Fruit fly (Drosophila melanogaster) whole organism, embryonic: ENCODE measurements around the gene TrpRS.

Experiments used
- Antp ChIP-seq: fragments of 200-800 bp; sonication (Bioruptor generic); optimal IDR thresholded peaks from 3 replicates; lab custom pipeline; 2016; ENCODE audit warnings: missing biosample characterization, missing genetic modification characterization
- CG10274 ChIP-seq: fragments of 200-800 bp; sonication (Bioruptor generic); optimal IDR thresholded peaks from 3 replicates; lab custom pipeline; 2017; ENCODE audit warnings: missing biosample characterization, mild to moderate bottlenecking, missing genetic modification characterization
- CG10543 ChIP-seq: fragments of 200-800 bp; sonication (Bioruptor generic); optimal IDR thresholded peaks from 3 replicates; lab custom pipeline; 2017; ENCODE audit warnings: missing biosample characterization, mild to moderate bottlenecking, missing genetic modification characterization, moderate library complexity
- CG10959 ChIP-seq: fragments of 200-800 bp; sonication (Bioruptor generic); IDR thresholded peaks from 2 replicates; pipeline ENCODE4 v1.3.6; 2022; ENCODE audit warnings: missing biosample characterization, missing genetic modification characterization
- CG10979 ChIP-seq: fragments of 200-800 bp; sonication (Bioruptor generic); optimal IDR thresholded peaks from 2 replicates; lab custom pipeline; 2018; ENCODE audit warnings: missing biosample characterization, mild to moderate bottlenecking, missing genetic modification characterization, moderate library complexity
- CG11085 ChIP-seq: fragments of 200-800 bp; sonication (Bioruptor generic); IDR thresholded peaks from 2 replicates; pipeline ENCODE4 v1.3.6; 2022; ENCODE audit warnings: missing biosample characterization, missing genetic modification characterization
- CG2199 ChIP-seq: fragments of 200-800 bp; sonication (Bioruptor generic); IDR thresholded peaks from 3 replicates; pipeline ENCODE4 v1.3.6; 2022; ENCODE audit warnings: missing biosample characterization, missing genetic modification characterization
- CG2678 ChIP-seq: fragments of 200-800 bp; sonication (Bioruptor generic); optimal IDR thresholded peaks from 3 replicates; lab custom pipeline; 2019; ENCODE audit warnings: missing biosample characterization, mild to moderate bottlenecking, missing genetic modification characterization, moderate library complexity
- CG31441 ChIP-seq: fragments of 200-800 bp; sonication (Bioruptor generic); IDR thresholded peaks from 2 replicates; pipeline ENCODE4 v1.3.6; 2022; ENCODE audit warnings: missing biosample characterization, missing genetic modification characterization
- CG3281 ChIP-seq: fragments of 200-800 bp; sonication (Bioruptor generic); optimal IDR thresholded peaks from 3 replicates; lab custom pipeline; 2017; ENCODE audit warnings: missing biosample characterization, mild to moderate bottlenecking, missing genetic modification characterization
- CG4617 ChIP-seq: fragments of 200-800 bp; sonication (Bioruptor generic); optimal IDR thresholded peaks from 3 replicates; lab custom pipeline; 2016; ENCODE audit warnings: missing biosample characterization, missing genetic modification characterization, borderline replicate concordance
- CG4707 ChIP-seq: fragments of 200-800 bp; sonication (Bioruptor generic); optimal IDR thresholded peaks from 2 replicates; lab custom pipeline; 2018; ENCODE audit warnings: missing biosample characterization, mild to moderate bottlenecking, missing genetic modification characterization, moderate library complexity
- CG4854 ChIP-seq: fragments of 200-800 bp; sonication (Bioruptor generic); optimal IDR thresholded peaks from 2 replicates; lab custom pipeline; 2016; ENCODE audit warnings: missing biosample characterization, missing genetic modification characterization, inconsistent platforms
- CG6654 ChIP-seq: fragments of 200-800 bp; sonication (Bioruptor generic); optimal IDR thresholded peaks from 2 replicates; lab custom pipeline; 2017; ENCODE audit warnings: missing biosample characterization, mild to moderate bottlenecking, missing genetic modification characterization
- CG6854 ChIP-seq: fragments of 200-800 bp; sonication (Bioruptor generic); optimal IDR thresholded peaks from 3 replicates; lab custom pipeline; 2017; ENCODE audit warnings: missing biosample characterization, mild to moderate bottlenecking, missing genetic modification characterization
- CG7963 ChIP-seq: fragments of 200-800 bp; sonication (Bioruptor generic); IDR thresholded peaks from 3 replicates; pipeline ENCODE4 v1.3.6; 2022; ENCODE audit warnings: missing biosample characterization, missing genetic modification characterization; ENCODE audit not compliant: partially characterized antibody
- CG8388 ChIP-seq: fragments of 200-800 bp; sonication (Bioruptor generic); optimal IDR thresholded peaks from 2 replicates; lab custom pipeline; 2019; ENCODE audit warnings: missing biosample characterization, mild to moderate bottlenecking, missing genetic modification characterization, moderate library complexity
- CG9609 ChIP-seq: fragments of 200-800 bp; sonication (Bioruptor generic); optimal IDR thresholded peaks from 3 replicates; lab custom pipeline; 2016; ENCODE audit warnings: missing biosample characterization, missing genetic modification characterization
- CG9797 ChIP-seq: fragments of 200-800 bp; sonication (Bioruptor generic); optimal IDR thresholded peaks from 3 replicates; lab custom pipeline; 2018; ENCODE audit warnings: missing biosample characterization, mild to moderate bottlenecking, missing genetic modification characterization
- CG9932 ChIP-seq: fragments of 200-800 bp; sonication (Bioruptor generic); IDR thresholded peaks from 2 replicates; pipeline ENCODE4 v1.3.6; 2022; ENCODE audit warnings: missing biosample characterization, missing genetic modification characterization
- Camta ChIP-seq: fragments of 200-800 bp; sonication (Bioruptor generic); optimal IDR thresholded peaks from 2 replicates; lab custom pipeline; 2016; ENCODE audit warnings: missing biosample characterization, missing genetic modification characterization
- Doc2 ChIP-seq: fragments of 200-800 bp; sonication (Bioruptor generic); IDR thresholded peaks from 2 replicates; pipeline ENCODE4 v1.3.6; 2022; ENCODE audit warnings: missing biosample characterization, missing genetic modification characterization
- Fer3 ChIP-seq: fragments of 200-800 bp; sonication (Bioruptor generic); optimal IDR thresholded peaks from 2 replicates; lab custom pipeline; 2018; ENCODE audit warnings: missing biosample characterization, mild to moderate bottlenecking, missing genetic modification characterization, moderate library complexity
- Hey ChIP-seq: fragments of 200-800 bp; sonication (Bioruptor generic); optimal IDR thresholded peaks from 3 replicates; lab custom pipeline; 2018; ENCODE audit warnings: missing biosample characterization, mild to moderate bottlenecking, missing genetic modification characterization
- HmgZ ChIP-seq: fragments of 200-800 bp; sonication (Bioruptor generic); optimal IDR thresholded peaks from 2 replicates; lab custom pipeline; 2018; ENCODE audit warnings: missing biosample characterization, mild to moderate bottlenecking, missing genetic modification characterization
- MESR4 ChIP-seq: fragments of 200-800 bp; sonication (Bioruptor generic); optimal IDR thresholded peaks from 2 replicates; lab custom pipeline; 2018; ENCODE audit warnings: missing biosample characterization, mild to moderate bottlenecking, missing genetic modification characterization, moderate library complexity
- NFAT ChIP-seq: fragments of 200-800 bp; sonication (Bioruptor generic); IDR thresholded peaks from 2 replicates; pipeline ENCODE4 v1.3.6; 2022; ENCODE audit warnings: missing biosample characterization, missing genetic modification characterization
- Rx ChIP-seq: fragments of 200-800 bp; sonication (Bioruptor generic); IDR thresholded peaks from 2 replicates; pipeline ENCODE4 v1.3.6; 2022; ENCODE audit warnings: missing biosample characterization, missing genetic modification characterization
- ab ChIP-seq: fragments of 200-800 bp; sonication (Bioruptor generic); optimal IDR thresholded peaks from 2 replicates; lab custom pipeline; 2016; ENCODE audit warnings: missing biosample characterization, missing genetic modification characterization
- chif ChIP-seq, 2 experiments: fragments of 200-800 bp; sonication (Bioruptor generic); optimal IDR thresholded peaks; 3 replicates each; lab custom pipeline; 2016; ENCODE audit warnings: missing biosample characterization in 2 of 2, missing genetic modification characterization in 2 of 2
- crp ChIP-seq, 2 experiments: fragments of 200-800 bp; sonication (Bioruptor generic); optimal IDR thresholded peaks; 2 replicates in 1 of 2; 3 replicates in 1 of 2; lab custom pipeline; 2017; ENCODE audit warnings: missing biosample characterization in 2 of 2, missing genetic modification characterization in 2 of 2, mild to moderate bottlenecking in 1 of 2, moderate library complexity in 1 of 2
- dimm ChIP-seq: fragments of 200-800 bp; sonication (Bioruptor generic); IDR thresholded peaks from 2 replicates; pipeline ENCODE4 v1.3.6; 2022; ENCODE audit warnings: missing biosample characterization, missing genetic modification characterization
- ftz-f1 ChIP-seq: fragments of 200-800 bp; sonication (Bioruptor generic); optimal IDR thresholded peaks from 2 replicates; lab custom pipeline; 2016; ENCODE audit warnings: missing biosample characterization, missing genetic modification characterization
- fu2 ChIP-seq: fragments of 200-800 bp; sonication (Bioruptor generic); optimal IDR thresholded peaks from 2 replicates; lab custom pipeline; 2016; ENCODE audit warnings: missing biosample characterization, missing genetic modification characterization
- gcm ChIP-seq: fragments of 200-800 bp; sonication (Bioruptor generic); optimal IDR thresholded peaks from 2 replicates; lab custom pipeline; 2019; ENCODE audit warnings: missing biosample characterization, mild to moderate bottlenecking, missing genetic modification characterization, moderate library complexity
- hth ChIP-seq: fragments of >200 bp; optimal IDR thresholded peaks from 2 replicates; lab custom pipeline; 2017; ENCODE audit warnings: inconsistent platforms
- jing ChIP-seq: fragments of 200-800 bp; sonication (Bioruptor generic); optimal IDR thresholded peaks from 2 replicates; lab custom pipeline; 2018; ENCODE audit warnings: missing biosample characterization, mild to moderate bottlenecking, missing genetic modification characterization
- lola ChIP-seq, 3 experiments: fragments of >200 bp in 2 of 3; fragments of 200-800 bp in 1 of 3; sonication (Bioruptor generic) in 1 of 3; optimal IDR thresholded peaks; 2 replicates each; lab custom pipeline; 2017 to 2019; ENCODE audit warnings: missing biosample characterization in 3 of 3, missing genetic modification characterization in 3 of 3, mild to moderate bottlenecking in 1 of 3, moderate library complexity in 1 of 3
- lov ChIP-seq, 2 experiments: fragments of 200-800 bp in 1 of 2; fragments of >200 bp in 1 of 2; sonication (Bioruptor generic) in 1 of 2; IDR thresholded peaks in 1 of 2; optimal IDR thresholded peaks in 1 of 2; 2 replicates in 1 of 2; 3 replicates in 1 of 2; pipeline versions ENCODE4 v1.3.6 to Lab custom; 2017 to 2022; ENCODE audit warnings: missing biosample characterization in 1 of 2, missing genetic modification characterization in 1 of 2
- mam ChIP-seq: fragments of 200-800 bp; sonication (Bioruptor generic); optimal IDR thresholded peaks from 3 replicates; lab custom pipeline; 2016; ENCODE audit warnings: missing biosample characterization, missing genetic modification characterization
- otp ChIP-seq: fragments of 200-800 bp; sonication (Bioruptor generic); IDR thresholded peaks from 3 replicates; pipeline ENCODE4, ENCODE4 v1.3.6; 2022; ENCODE audit warnings: missing biosample characterization, missing genetic modification characterization
- pan ChIP-seq, 4 experiments: fragments of >200 bp in 3 of 4; fragments of 200-800 bp in 1 of 4; sonication (Bioruptor generic) in 1 of 4; optimal IDR thresholded peaks in 3 of 4; IDR thresholded peaks in 1 of 4; 2 replicates each; pipeline versions ENCODE4 v1.3.6 to Lab custom; 2017 to 2022; ENCODE audit warnings: missing biosample characterization in 2 of 4, missing genetic modification characterization in 2 of 4, mixed read lengths in 1 of 4
- run ChIP-seq: fragments of 200-800 bp; sonication (Bioruptor generic); optimal IDR thresholded peaks from 3 replicates; lab custom pipeline; 2018; ENCODE audit warnings: missing biosample characterization, mild to moderate bottlenecking, missing genetic modification characterization
- schlank ChIP-seq: fragments of 200-800 bp; sonication (Bioruptor generic); optimal IDR thresholded peaks from 2 replicates; lab custom pipeline; 2018; ENCODE audit warnings: missing biosample characterization, mild to moderate bottlenecking, missing genetic modification characterization
- sens-2 ChIP-seq: fragments of 200-800 bp; sonication (Bioruptor generic); IDR thresholded peaks from 2 replicates; pipeline ENCODE4 v1.3.6; 2022; ENCODE audit warnings: missing biosample characterization, missing genetic modification characterization
- slou ChIP-seq: fragments of 200-800 bp; sonication (Bioruptor generic); optimal IDR thresholded peaks from 3 replicates; lab custom pipeline; 2016; ENCODE audit warnings: missing biosample characterization, missing genetic modification characterization
- trem ChIP-seq: fragments of 200-800 bp; optimal IDR thresholded peaks from 3 replicates; lab custom pipeline; 2019; ENCODE audit warnings: missing biosample characterization, mild to moderate bottlenecking, missing genetic modification characterization, moderate library complexity
- wek ChIP-seq: fragments of 200-800 bp; sonication (Bioruptor generic); optimal IDR thresholded peaks from 3 replicates; lab custom pipeline; 2018; ENCODE audit warnings: missing biosample characterization, mild to moderate bottlenecking, missing genetic modification characterization, moderate library complexity

Gene TrpRS

DNA sequence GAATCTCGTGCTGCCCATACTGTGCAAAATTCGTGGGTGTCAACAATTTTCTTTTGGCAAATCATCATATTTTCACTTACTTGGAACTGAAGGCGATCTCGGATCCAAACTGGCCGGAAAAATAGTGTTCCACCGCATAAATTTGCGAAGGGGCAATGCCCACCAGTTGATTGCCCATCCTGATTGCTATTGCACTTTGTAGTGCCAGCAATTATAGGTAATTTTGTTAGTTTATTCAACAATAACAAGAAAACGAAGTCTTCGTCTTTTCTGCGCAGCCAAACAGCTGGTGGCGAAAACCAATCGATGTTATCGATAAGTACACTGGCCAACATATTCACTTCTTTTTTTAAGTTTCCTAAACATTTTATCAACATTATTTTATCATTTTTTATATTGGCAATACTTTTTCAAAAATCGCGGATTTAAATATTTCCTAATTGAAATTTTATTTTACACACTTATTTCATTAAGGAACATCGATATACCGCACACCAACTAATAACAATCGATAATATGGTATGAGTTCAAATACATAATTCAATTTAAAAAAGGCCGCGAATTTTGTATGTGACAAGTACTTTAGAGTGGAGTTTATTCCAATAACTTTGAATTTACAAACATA, 21.0 kb downstream of the TrpRS start, which contains the start of gene Vps15 (continued):
- no peak for TF ChIP-seq ftz-f1 (GFP tag; lab: Kevin White, UChicago)
- TF ChIP-seq CG6854 (GFP tag; lab: Kevin White, UChicago), result no peak
- no peak for TF ChIP-seq ab (GFP tag; lab: Kevin White, UChicago)
- peak; percentile 67 for TF ChIP-seq CG31441
- no peak for TF ChIP-seq sens-2 (GFP tag; lab: Robert Waterston, UW)
- peak; percentile 72 for TF ChIP-seq CG3281 (GFP tag; lab: Kevin White, UChicago)
- TF ChIP-seq CG2199 (GFP tag; lab: Robert Waterston, UW), result 0 out of 3 replicates have a peak, but pooled peaks have one; percentile 12
- peak; percentile 5 for TF ChIP-seq slou (GFP tag; lab: Kevin White, UChicago)
- TF ChIP-seq CG9609 (GFP tag; lab: Kevin White, UChicago), result peak; percentile 50
- TF ChIP-seq Camta (GFP tag; lab: Kevin White, UChicago), result peak; percentile 65
- TF ChIP-seq CG11085 (GFP tag; lab: Robert Waterston, UW), result peak; percentile 34; the same call in 1 of the 2 replicates
- peak; percentile 46 for TF ChIP-seq run (tag; lab: Kevin White, UChicago)
- peak; percentile 88 for TF ChIP-seq CG2678 (tag; lab: Kevin White, UChicago)
- peak; percentile 43 to 90 for TF ChIP-seq crp (GFP tag; optimal IDR thresholded peaks at IDR 0.05; lab: Kevin White, UChicago)
- peak; percentile 85 for TF ChIP-seq HmgZ (tag; lab: Kevin White, UChicago)
- peak; percentile 46 for TF ChIP-seq CG4617 (GFP tag; lab: Kevin White, UChicago)
- TF ChIP-seq CG4707 (GFP tag; lab: Kevin White, UChicago), result no peak
- TF ChIP-seq otp (GFP tag; lab: Robert Waterston, UW), result no peak; the same call in 2 of the 3 replicates
- TF ChIP-seq dimm (GFP tag; lab: Robert Waterston, UW), result no peak
- peak; percentile 92 for TF ChIP-seq trem (tag; lab: Kevin White, UChicago)
- peak; percentile 76 for TF ChIP-seq CG10979 (tag; lab: Kevin White, UChicago)
- no peak for TF ChIP-seq CG10274
- TF ChIP-seq CG7963 (GFP tag; lab: Robert Waterston, UW), result peak; percentile 70
- peak; percentile 56 for TF ChIP-seq Antp (GFP tag; lab: Kevin White, UChicago)
- peak; percentile 76 for TF ChIP-seq CG8388 (GFP tag; lab: Kevin White, UChicago)
- TF ChIP-seq lov (optimal IDR thresholded peaks at IDR 0.05; lab: Kevin White, UChicago), result no peak
- 0 out of 3 replicates have a peak, but pooled peaks have one; percentile 55 for TF ChIP-seq lov (GFP tag; IDR thresholded peaks at IDR 0.05; lab: Robert Waterston, UW)
- peak; percentile 73 for TF ChIP-seq MESR4 (GFP tag; lab: Kevin White, UChicago)
- TF ChIP-seq lola (GFP tag; optimal IDR thresholded peaks at IDR 0.05; lab: Kevin White, UChicago), result peak in 1 of 3 experiments; percentile 77
- TF ChIP-seq Hey (tag; lab: Kevin White, UChicago), result no peak
- TF ChIP-seq wek (GFP tag; lab: Kevin White, UChicago), result no peak
- TF ChIP-seq CG6654 (GFP tag; lab: Kevin White, UChicago), result no peak
- TF ChIP-seq CG10959, result no peak
- TF ChIP-seq Rx (GFP tag; lab: Robert Waterston, UW), result peak; percentile 40; the same call in 1 of the 2 replicates
- TF ChIP-seq CG4854 (GFP tag; lab: Kevin White, UChicago), result peak; percentile 62
- TF ChIP-seq mam (GFP tag; lab: Kevin White, UChicago), result peak; percentile 77
- TF ChIP-seq NFAT, result peak; percentile 44; the same call in 1 of the 2 replicates
- TF ChIP-seq CG9932, result peak; percentile 79
- TF ChIP-seq gcm (GFP tag; lab: Kevin White, UChicago), result peak; percentile 56
- TF ChIP-seq fu2 (GFP tag; lab: Kevin White, UChicago), result peak; percentile 38
- peak; percentile 17 to 68 for TF ChIP-seq chif (GFP tag; optimal IDR thresholded peaks at IDR 0.05; lab: Kevin White, UChicago)
- TF ChIP-seq hth (lab: Kevin White, UChicago), result no peak
- no peak for TF ChIP-seq Doc2 (GFP tag; lab: Robert Waterston, UW)
- TF ChIP-seq CG10543, result peak; percentile 78
- no peak for TF ChIP-seq CG9797 (GFP tag; lab: Kevin White, UChicago)
- peak; percentile 82 for TF ChIP-seq Fer3 (tag; lab: Kevin White, UChicago)
- TF ChIP-seq jing, result peak; percentile 21
- TF ChIP-seq schlank (tag; lab: Kevin White, UChicago), result no peak
- TF ChIP-seq pan (optimal IDR thresholded peaks at IDR 0.05; lab: Kevin White, UChicago), result no peak
- TF ChIP-seq pan (GFP tag; optimal IDR thresholded peaks at IDR 0.05 in 1 of 2, IDR thresholded peaks at IDR 0.05 in 1 of 2), result peak in 1 of 2 experiments; percentile 72
